Worm (Caenorhabditis elegans): ENCODE results near the gene F49F1.2.

Gene F49F1.2

DNA sequence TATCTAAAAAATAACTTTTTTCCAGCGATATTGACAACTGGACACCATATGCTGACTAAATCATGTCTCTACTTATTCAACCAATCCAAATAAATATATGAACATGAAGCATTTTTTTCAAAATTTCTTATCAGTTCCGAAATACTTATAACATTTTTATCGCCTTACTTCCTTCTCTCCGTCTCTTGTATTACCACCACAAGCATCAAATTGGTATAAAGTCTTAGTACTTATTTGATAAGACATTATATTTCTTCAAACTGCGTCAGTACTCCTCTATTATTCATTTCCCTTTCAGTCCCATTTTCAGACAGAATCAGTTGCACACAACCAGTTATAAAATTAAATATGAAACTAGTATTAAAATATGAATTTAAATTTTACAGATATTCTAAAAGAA lies 32.1 kb downstream of the F49F1.2 start:
- no peak for TF ChIP-seq hlh-1 (tag; optimal IDR thresholded peaks at IDR 0.05)
- no peak for TF ChIP-seq lsy-2 (tag; optimal IDR thresholded peaks at IDR 0.05)
- TF ChIP-seq bed-3 (GFP tag; optimal IDR thresholded peaks at IDR 0.05), result no peak
- no peak for TF ChIP-seq ceh-83 (GFP tag; optimal IDR thresholded peaks at IDR 0.05)
- TF ChIP-seq sem-2 (GFP tag; optimal IDR thresholded peaks at IDR 0.05), result no peak

ce11 chrIV:4150138-4150537 lies 34.4 kb downstream of the F49F1.2 start:
- TF ChIP-seq ceh-39 (tag; optimal IDR thresholded peaks at IDR 0.05), result no peak
- TF ChIP-seq tbx-8 (GFP tag; optimal IDR thresholded peaks at IDR 0.05), result no peak
- TF ChIP-seq unc-39 (tag; optimal IDR thresholded peaks at IDR 0.05), result no peak
- no peak for TF ChIP-seq snpc-4 (tag; optimal IDR thresholded peaks at IDR 0.05)
- TF ChIP-seq pha-4 (tag; optimal IDR thresholded peaks at IDR 0.05), result no peak
- no peak for TF ChIP-seq ztf-11 (tag; optimal IDR thresholded peaks at IDR 0.05)
- no peak for TF ChIP-seq cnd-1 (tag; optimal IDR thresholded peaks at IDR 0.05)
- no peak for TF ChIP-seq sem-2 (GFP tag; optimal IDR thresholded peaks at IDR 0.05)
- TF ChIP-seq ceh-83 (GFP tag; optimal IDR thresholded peaks at IDR 0.05), result no peak
- TF ChIP-seq elt-3 (tag; optimal IDR thresholded peaks at IDR 0.05), result no peak
- no peak for TF ChIP-seq mep-1 (tag; optimal IDR thresholded peaks at IDR 0.05)
- TF ChIP-seq bed-3 (GFP tag; optimal IDR thresholded peaks at IDR 0.05), result no peak

ce11 chrIV:4152143-4152542 lies 36.4 kb downstream of the F49F1.2 start, which contains the start of the genes K08D10.10 and R07C12.1:
K08D10.10 (plus strand) TSS chrIV:4152235.
R07C12.1 (plus strand) TSS chrIV:4152456.
- TF ChIP-seq pha-4 (tag; optimal IDR thresholded peaks at IDR 0.05) (no peak), ceh-39 (tag; optimal IDR thresholded peaks at IDR 0.05) (no peak), nhr-76 (tag; optimal IDR thresholded peaks at IDR 0.05) (no peak), ceh-43 (GFP tag; optimal IDR thresholded peaks at IDR 0.05) (no peak), mls-2 (tag; optimal IDR thresholded peaks at IDR 0.05) (no peak), unc-39 (tag; optimal IDR thresholded peaks at IDR 0.05) (no peak), sptf-1 (tag; optimal IDR thresholded peaks at IDR 0.05) (no peak), lsy-2 (tag; optimal IDR thresholded peaks at IDR 0.05) (no peak), ceh-83 (GFP tag; optimal IDR thresholded peaks at IDR 0.05) (no peak), elt-1 (tag; optimal IDR thresholded peaks at IDR 0.05; ENCODE audit: borderline replicate concordance, insufficient read depth) (no peak), hlh-1 (tag; optimal IDR thresholded peaks at IDR 0.05) (no peak), nhr-2 (tag; optimal IDR thresholded peaks at IDR 0.05) (no peak), unc-120 (tag; optimal IDR thresholded peaks at IDR 0.05; ENCODE audit: poor library complexity, severe bottlenecking) (no peak), elt-3 (tag; optimal IDR thresholded peaks at IDR 0.05) (no peak), lin-13 (tag; optimal IDR thresholded peaks at IDR 0.05) (no peak), tbx-8 (GFP tag; optimal IDR thresholded peaks at IDR 0.05) (no peak), flh-1 (GFP tag; optimal IDR thresholded peaks at IDR 0.05) (no peak), bed-3 (GFP tag; optimal IDR thresholded peaks at IDR 0.05) (no peak), ces-1 (GFP tag; optimal IDR thresholded peaks at IDR 0.05) (no peak)

DNA sequence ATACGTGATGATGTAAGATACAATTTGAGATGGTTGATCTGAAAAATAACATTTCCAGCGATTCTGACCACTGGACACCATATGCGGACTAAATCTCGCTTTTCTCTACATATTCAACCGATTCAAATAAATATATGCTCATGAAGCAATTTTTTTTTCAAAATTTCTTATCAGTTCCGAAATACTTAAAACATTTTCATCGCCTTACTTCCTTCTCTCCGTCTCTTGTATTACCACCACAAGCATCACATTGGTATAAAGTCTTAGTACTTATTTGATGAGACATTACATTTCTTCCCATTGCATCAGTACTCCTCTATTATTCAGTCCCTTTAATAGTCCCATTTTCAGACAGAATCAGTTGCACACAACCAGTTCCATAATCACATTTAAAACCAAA lies 38.9 kb downstream of the F49F1.2 start, which contains the start of gene K08D10.14:
K08D10.14 (plus strand) TSS at position 301 of the 400 bp plus-strand sequence.
- TF ChIP-seq ceh-43 (GFP tag; optimal IDR thresholded peaks at IDR 0.05), result no peak
- TF ChIP-seq nhr-28 (tag; optimal IDR thresholded peaks at IDR 0.05), result no peak
- no peak for TF ChIP-seq unc-62 (GFP tag; optimal IDR thresholded peaks at IDR 0.05)
- TF ChIP-seq mab-5 (tag; optimal IDR thresholded peaks at IDR 0.05), result no peak
- no peak for TF ChIP-seq pha-4 (tag; optimal IDR thresholded peaks at IDR 0.05)
- TF ChIP-seq tbx-8 (GFP tag; optimal IDR thresholded peaks at IDR 0.05), result no peak

DNA sequence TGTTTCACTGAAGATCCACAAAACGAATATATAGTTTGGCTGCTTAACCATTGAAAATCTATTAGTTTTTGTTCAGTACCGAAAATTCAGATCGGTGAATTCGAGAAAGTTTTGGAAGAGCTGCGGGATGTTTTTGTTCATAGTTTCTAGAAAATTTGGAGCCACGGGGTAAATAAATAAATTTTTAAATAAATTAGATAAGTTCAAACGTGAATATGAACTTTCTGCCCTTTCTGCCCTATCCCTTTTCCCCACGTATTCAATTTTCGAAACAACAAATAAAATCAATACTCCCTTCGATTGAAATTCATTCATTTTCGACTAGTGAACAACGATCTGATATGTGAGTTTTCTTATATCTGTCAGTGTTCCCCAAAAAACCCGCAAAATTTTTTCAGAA lies 46.4 kb downstream of the F49F1.2 start, which contains the start of gene scrm-5:
scrm-5 (plus strand) TSS at position 301 of the 400 bp plus-strand sequence.
- TF ChIP-seq unc-62 (GFP tag; optimal IDR thresholded peaks at IDR 0.05) (no peak), nhr-237 (tag; optimal IDR thresholded peaks at IDR 0.05) (no peak), tbx-8 (GFP tag; optimal IDR thresholded peaks at IDR 0.05) (no peak), ceh-83 (GFP tag; optimal IDR thresholded peaks at IDR 0.05) (no peak), zip-8 (tag; optimal IDR thresholded peaks at IDR 0.05) (no peak), pha-4 (tag; optimal IDR thresholded peaks at IDR 0.05) (no peak), sem-2 (GFP tag; optimal IDR thresholded peaks at IDR 0.05) (no peak), lsy-2 (tag; optimal IDR thresholded peaks at IDR 0.05) (no peak), ceh-43 (GFP tag; optimal IDR thresholded peaks at IDR 0.05) (no peak), elt-1 (tag; optimal IDR thresholded peaks at IDR 0.05; ENCODE audit: borderline replicate concordance, insufficient read depth) (no peak), drap-1 (GFP tag; optimal IDR thresholded peaks at IDR 0.05) (no peak), lin-13 (tag; optimal IDR thresholded peaks at IDR 0.05) (no peak), elt-3 (tag; optimal IDR thresholded peaks at IDR 0.05) (no peak), ces-1 (GFP tag; optimal IDR thresholded peaks at IDR 0.05) (no peak), nhr-12 (tag; optimal IDR thresholded peaks at IDR 0.05) (no peak), hlh-1 (tag; optimal IDR thresholded peaks at IDR 0.05) (no peak)
